Worm (Caenorhabditis elegans) whole organism, L3 larva: ENCODE data around the gene basl-1.

Experiments
- R02D3.7 ChIP-seq: fragments of 150-350 bp; optimal IDR thresholded peaks from 2 replicates; lab custom pipeline; 2014; ENCODE audit warnings: missing biosample characterization, missing genetic modification characterization
- ZK546.5 ChIP-seq: sonication (generic microtip); optimal IDR thresholded peaks from 2 replicates; lab custom pipeline; 2017; ENCODE audit warnings: missing biosample characterization, missing genetic modification characterization
- aly-2 ChIP-seq: fragments of 150-350 bp; optimal IDR thresholded peaks from 2 replicates; lab custom pipeline; 2014; ENCODE audit warnings: missing biosample characterization, missing genetic modification characterization
- ama-1 ChIP-seq: fragments of 150-350 bp; optimal IDR thresholded peaks from 2 replicates; lab custom pipeline; 2018
- ceh-16 ChIP-seq: sonication (generic microtip); optimal IDR thresholded peaks from 2 replicates; lab custom pipeline; 2017; ENCODE audit warnings: missing biosample characterization, missing genetic modification characterization
- ceh-28 ChIP-seq: fragments of 150-350 bp; optimal IDR thresholded peaks from 2 replicates; lab custom pipeline; 2014; ENCODE audit warnings: missing biosample characterization, missing genetic modification reagents, missing genetic modification characterization
- ceh-82 ChIP-seq: fragments of 150-350 bp; optimal IDR thresholded peaks from 2 replicates; lab custom pipeline; 2014; ENCODE audit warnings: missing biosample characterization, missing genetic modification characterization
- ceh-9 ChIP-seq: sonication (generic microtip); optimal IDR thresholded peaks from 2 replicates; lab custom pipeline; 2018; ENCODE audit warnings: missing biosample characterization, missing genetic modification characterization
- daf-12 ChIP-seq: fragments of 150-350 bp; optimal IDR thresholded peaks from 2 replicates; lab custom pipeline; 2014; ENCODE audit warnings: missing biosample characterization, missing genetic modification reagents, missing genetic modification characterization
- egl-27 ChIP-seq: sonication (generic microtip); optimal IDR thresholded peaks from 4 replicates; lab custom pipeline; 2017; ENCODE audit warnings: missing biosample characterization, missing genetic modification reagents, missing genetic modification characterization
- egl-5 ChIP-seq: fragments of 150-350 bp; optimal IDR thresholded peaks from 2 replicates; lab custom pipeline; 2017; ENCODE audit warnings: missing biosample characterization, missing genetic modification reagents, missing genetic modification characterization, inconsistent platforms
- elt-1 ChIP-seq: fragments of 150-350 bp; optimal IDR thresholded peaks from 2 replicates; lab custom pipeline; 2014; ENCODE audit warnings: missing biosample characterization, missing genetic modification characterization
- elt-2 ChIP-seq: sonication (generic microtip); optimal IDR thresholded peaks from 2 replicates; lab custom pipeline; 2016; ENCODE audit warnings: missing genetic modification reagents, mild to moderate bottlenecking, missing genetic modification characterization, missing compliant biosample characterization
- elt-3 ChIP-seq, 3 experiments: fragments of 150-350 bp in 1 of 3; sonication (generic microtip) in 2 of 3; optimal IDR thresholded peaks; 2 replicates in 2 of 3; 4 replicates in 1 of 3; lab custom pipeline; 2014 to 2017; ENCODE audit warnings: missing biosample characterization in 3 of 3, missing genetic modification characterization in 3 of 3
- eor-1 ChIP-seq, 2 experiments: fragments of 150-350 bp; optimal IDR thresholded peaks; 2 replicates each; lab custom pipeline; 2014 to 2018; ENCODE audit warnings: missing biosample characterization in 2 of 2, missing genetic modification characterization in 2 of 2
- fkh-10 ChIP-seq: sonication (generic microtip); optimal IDR thresholded peaks from 2 replicates; lab custom pipeline; 2017; ENCODE audit warnings: missing biosample characterization, missing genetic modification reagents, missing genetic modification characterization
- fkh-2 ChIP-seq: fragments of 150-350 bp; optimal IDR thresholded peaks from 2 replicates; lab custom pipeline; 2014; ENCODE audit warnings: missing biosample characterization, missing genetic modification reagents, missing genetic modification characterization
- fos-1 ChIP-seq: fragments of 150-350 bp; optimal IDR thresholded peaks from 2 replicates; lab custom pipeline; 2014; ENCODE audit warnings: missing biosample characterization, missing genetic modification characterization
- hmg-11 ChIP-seq: sonication (generic microtip); optimal IDR thresholded peaks from 2 replicates; lab custom pipeline; 2016; ENCODE audit warnings: missing genetic modification characterization, missing compliant biosample characterization
- jun-1 ChIP-seq: fragments of 150-350 bp; optimal IDR thresholded peaks from 2 replicates; lab custom pipeline; 2014; ENCODE audit warnings: missing biosample characterization, missing genetic modification reagents, missing genetic modification characterization
- lin-15B ChIP-seq: fragments of 150-350 bp; optimal IDR thresholded peaks from 2 replicates; lab custom pipeline; 2014; ENCODE audit warnings: missing biosample characterization, missing genetic modification characterization
- lin-39 ChIP-seq: fragments of 150-350 bp; optimal IDR thresholded peaks from 2 replicates; lab custom pipeline; 2018; ENCODE audit warnings: missing biosample characterization, missing genetic modification reagents, missing genetic modification characterization
- lsy-12 ChIP-seq: sonication (generic microtip); optimal IDR thresholded peaks from 2 replicates; lab custom pipeline; 2016; ENCODE audit warnings: mild to moderate bottlenecking, missing genetic modification characterization, missing compliant biosample characterization
- mdl-1 ChIP-seq: fragments of 150-350 bp; optimal IDR thresholded peaks from 2 replicates; lab custom pipeline; 2014; ENCODE audit warnings: missing biosample characterization, missing genetic modification characterization
- mml-1 ChIP-seq: fragments of 150-350 bp; sonication (generic microtip); optimal IDR thresholded peaks from 3 replicates; lab custom pipeline; 2014; ENCODE audit warnings: missing biosample characterization, missing genetic modification characterization
- nfya-1 ChIP-seq: sonication (generic microtip); optimal IDR thresholded peaks from 2 replicates; lab custom pipeline; 2017; ENCODE audit warnings: missing genetic modification characterization, mild to moderate bottlenecking, missing compliant biosample characterization, antibody characterized with exemption, moderate library complexity; ENCODE audit not compliant: insufficient read depth
- nhr-11 ChIP-seq: fragments of 150-350 bp; optimal IDR thresholded peaks from 2 replicates; lab custom pipeline; 2014; ENCODE audit warnings: missing biosample characterization, missing genetic modification characterization
- nhr-12 ChIP-seq: fragments of 150-350 bp; optimal IDR thresholded peaks from 2 replicates; lab custom pipeline; 2014; ENCODE audit warnings: missing biosample characterization, missing genetic modification characterization
- nhr-23 ChIP-seq: fragments of 150-350 bp; optimal IDR thresholded peaks from 2 replicates; lab custom pipeline; 2014; ENCODE audit warnings: missing biosample characterization, missing genetic modification reagents, missing genetic modification characterization
- nhr-237 ChIP-seq: fragments of 150-350 bp; optimal IDR thresholded peaks from 2 replicates; lab custom pipeline; 2014; ENCODE audit warnings: missing biosample characterization, missing genetic modification characterization
- nhr-25 ChIP-seq: sonication (generic microtip); optimal IDR thresholded peaks from 2 replicates; lab custom pipeline; 2017; ENCODE audit warnings: missing biosample characterization, missing genetic modification characterization
- nhr-28 ChIP-seq: fragments of 150-350 bp; optimal IDR thresholded peaks from 2 replicates; lab custom pipeline; 2014; ENCODE audit warnings: missing biosample characterization, missing genetic modification characterization
- nhr-43 ChIP-seq: sonication (generic microtip); optimal IDR thresholded peaks from 2 replicates; lab custom pipeline; 2016; ENCODE audit warnings: mild to moderate bottlenecking, missing genetic modification characterization, missing compliant biosample characterization; ENCODE audit not compliant: poor library complexity, severe bottlenecking
- nhr-67 ChIP-seq: fragments of 150-350 bp; optimal IDR thresholded peaks from 2 replicates; lab custom pipeline; 2014; ENCODE audit warnings: missing biosample characterization, missing genetic modification characterization
- nhr-76 ChIP-seq: fragments of 150-350 bp; sonication (generic microtip); optimal IDR thresholded peaks from 5 replicates; lab custom pipeline; 2014; ENCODE audit warnings: missing biosample characterization, missing genetic modification characterization
- nhr-77 ChIP-seq: fragments of 150-350 bp; optimal IDR thresholded peaks from 2 replicates; lab custom pipeline; 2014; ENCODE audit warnings: missing biosample characterization, missing genetic modification characterization
- pha-4 ChIP-seq: fragments of 150-350 bp; optimal IDR thresholded peaks from 2 replicates; lab custom pipeline; 2014; ENCODE audit warnings: missing biosample characterization, missing genetic modification reagents, missing genetic modification characterization
- pqm-1 ChIP-seq: fragments of 150-350 bp; optimal IDR thresholded peaks from 2 replicates; lab custom pipeline; 2017; ENCODE audit warnings: missing biosample characterization, missing genetic modification characterization, inconsistent platforms
- sea-2 ChIP-seq: fragments of 150-350 bp; sonication (generic microtip); optimal IDR thresholded peaks from 4 replicates; lab custom pipeline; 2014; ENCODE audit warnings: missing biosample characterization, missing genetic modification reagents, missing genetic modification characterization
- skn-1 ChIP-seq: fragments of 150-350 bp; optimal IDR thresholded peaks from 2 replicates; lab custom pipeline; 2014; ENCODE audit warnings: missing biosample characterization, missing genetic modification characterization
- snpc-4 ChIP-seq: fragments of 150-350 bp; optimal IDR thresholded peaks from 2 replicates; lab custom pipeline; 2014; ENCODE audit warnings: missing biosample characterization, missing genetic modification characterization
- tbx-2 ChIP-seq: sonication (generic microtip); optimal IDR thresholded peaks from 2 replicates; lab custom pipeline; 2016; ENCODE audit warnings: mild to moderate bottlenecking, missing genetic modification characterization, missing compliant biosample characterization
- unc-39 ChIP-seq: sonication (generic microtip); optimal IDR thresholded peaks from 4 replicates; lab custom pipeline; 2017; ENCODE audit warnings: missing biosample characterization, missing genetic modification characterization
- unc-62 ChIP-seq: fragments of 150-350 bp; sonication (generic microtip); optimal IDR thresholded peaks from 4 replicates; lab custom pipeline; 2014; ENCODE audit warnings: missing biosample characterization, missing genetic modification reagents, missing genetic modification characterization
- zag-1 ChIP-seq: fragments of 150-350 bp; optimal IDR thresholded peaks from 2 replicates; lab custom pipeline; 2014; ENCODE audit warnings: missing biosample characterization, missing genetic modification characterization
- ztf-11 ChIP-seq: fragments of 150-350 bp; optimal IDR thresholded peaks from 2 replicates; lab custom pipeline; 2014; ENCODE audit warnings: missing biosample characterization, missing genetic modification characterization
- ztf-4 ChIP-seq: fragments of 150-350 bp; optimal IDR thresholded peaks from 2 replicates; lab custom pipeline; 2014; ENCODE audit warnings: missing biosample characterization, missing genetic modification characterization

basl-1 gene

ce11 chrIII:5595445-5595844 is 19.3 kb upstream of the basl-1 start, which contains the start of gene ced-6:
Gene ced-6, plus strand, starts transcription at chrIII:5595771.
- TF ChIP-seq pha-4 (tag; lab: Kevin White, UChicago): peak; percentile 41
- no peak for TF ChIP-seq R02D3.7 (tag; lab: Kevin White, UChicago)
- no peak for TF ChIP-seq nhr-11 (tag; lab: Kevin White, UChicago)
- no peak for TF ChIP-seq ztf-11
- TF ChIP-seq ZK546.5 (tag; lab: Kevin White, UChicago): no peak
- no peak for TF ChIP-seq ceh-16 (tag; lab: Kevin White, UChicago)

ce11 chrIII:5599958-5600357 is 14.8 kb upstream of the basl-1 start, which contains the start of gene wdr-37:
Gene wdr-37, minus strand, starts transcription at chrIII:5600058.
- no peak for TF ChIP-seq fkh-2
- no peak for TF ChIP-seq eor-1 (tag; optimal IDR thresholded peaks at IDR 0.05; lab: Kevin White, UChicago)
- no peak for TF ChIP-seq pqm-1
- no peak for TF ChIP-seq fos-1 (tag; lab: Kevin White, UChicago)
- TF ChIP-seq lin-39: no peak
- TF ChIP-seq nhr-25 (tag; lab: Kevin White, UChicago): no peak
- no peak for TF ChIP-seq nhr-23 (tag; lab: Kevin White, UChicago)
- no peak for TF ChIP-seq aly-2 (tag; lab: Kevin White, UChicago)
- TF ChIP-seq lin-15B (tag; lab: Kevin White, UChicago): no peak
- no peak for TF ChIP-seq daf-12 (tag; lab: Kevin White, UChicago)
- TF ChIP-seq zag-1 (tag; lab: Kevin White, UChicago): no peak
- TF ChIP-seq R02D3.7 (tag; lab: Kevin White, UChicago): no peak
- no peak for TF ChIP-seq ceh-9

DNA sequence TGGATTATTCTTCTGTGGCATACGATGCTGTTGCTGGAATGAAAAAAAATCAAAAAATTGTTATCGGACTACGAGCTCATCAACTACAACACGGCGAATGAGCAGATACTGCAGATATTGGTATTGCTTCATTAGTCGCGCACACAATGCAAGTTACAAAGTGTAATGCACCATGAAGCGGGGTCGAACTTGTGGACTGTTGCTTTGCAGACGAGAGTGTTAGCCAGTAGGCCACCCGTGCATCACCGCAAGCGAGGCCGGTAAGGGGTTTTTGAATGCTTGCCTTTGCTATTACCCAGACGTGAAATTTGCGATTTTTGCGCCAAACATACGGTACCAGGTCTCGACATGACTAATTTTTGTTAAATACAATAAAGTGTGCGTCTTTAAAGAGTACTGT is 12.7 kb upstream of the basl-1 start:
- peak; percentile 16 for TF ChIP-seq jun-1
- peak; percentile 62 for TF ChIP-seq nhr-23 (tag; lab: Kevin White, UChicago)
- no peak for TF ChIP-seq unc-62 (GFP tag; lab: Kevin White, UChicago)
- no peak for TF ChIP-seq ztf-11
- peak; percentile 50 for TF ChIP-seq nfya-1
- TF ChIP-seq daf-12 (tag; lab: Kevin White, UChicago): no peak
- TF ChIP-seq elt-1 (tag; lab: Kevin White, UChicago): no peak
- no peak for TF ChIP-seq mml-1 (tag; lab: Kevin White, UChicago)
- TF ChIP-seq elt-3 (tag; optimal IDR thresholded peaks at IDR 0.05; lab: Kevin White, UChicago): peak in 1 of 3 experiments; percentile 10
- peak; percentile 57 for TF ChIP-seq hmg-11 (tag; lab: Kevin White, UChicago)
- TF ChIP-seq egl-5: peak; percentile 8
- TF ChIP-seq zag-1 (tag; lab: Kevin White, UChicago): no peak
- TF ChIP-seq fos-1 (tag; lab: Kevin White, UChicago): no peak
- no peak for TF ChIP-seq ceh-9
- TF ChIP-seq sea-2 (GFP tag; lab: Kevin White, UChicago): no peak
- TF ChIP-seq R02D3.7 (tag; lab: Kevin White, UChicago): peak; percentile 33
- TF ChIP-seq ztf-4 (tag; lab: Kevin White, UChicago): no peak
- no peak for TF ChIP-seq aly-2 (tag; lab: Kevin White, UChicago)
- TF ChIP-seq nhr-28 (tag; lab: Kevin White, UChicago): no peak
- no peak for TF ChIP-seq fkh-2
- no peak for TF ChIP-seq nhr-12
- no peak for TF ChIP-seq snpc-4 (tag; lab: Kevin White, UChicago)
- no peak for TF ChIP-seq nhr-67
- TF ChIP-seq ZK546.5 (tag; lab: Kevin White, UChicago): no peak
- peak; percentile 57 for TF ChIP-seq elt-2
- TF ChIP-seq lsy-12 (tag; lab: Kevin White, UChicago): peak; percentile 77
- TF ChIP-seq tbx-2: peak; percentile 56
- TF ChIP-seq ceh-16 (tag; lab: Kevin White, UChicago): no peak
- no peak for TF ChIP-seq nhr-11 (tag; lab: Kevin White, UChicago)
- peak; percentile 76 for TF ChIP-seq lin-39
- peak; percentile 49 for TF ChIP-seq egl-27 (tag; lab: Kevin White, UChicago)
- no peak for TF ChIP-seq mdl-1 (tag; lab: Kevin White, UChicago)
- peak; percentile 86 for TF ChIP-seq nhr-43 (tag; lab: Kevin White, UChicago)
- peak; percentile 57 for TF ChIP-seq lin-15B (tag; lab: Kevin White, UChicago)
- peak; percentile 51 for TF ChIP-seq skn-1 (tag; lab: Kevin White, UChicago)
- TF ChIP-seq nhr-76 (tag; lab: Kevin White, UChicago): no peak
- TF ChIP-seq ceh-82: no peak
- TF ChIP-seq nhr-77 (tag; lab: Kevin White, UChicago): no peak
- TF ChIP-seq nhr-25 (tag; lab: Kevin White, UChicago): peak; percentile 66
- TF ChIP-seq fkh-10 (GFP tag; lab: Kevin White, UChicago): no peak
- TF ChIP-seq ceh-28 (tag; lab: Kevin White, UChicago): no peak
- peak; percentile 78 for TF ChIP-seq pha-4 (tag; lab: Kevin White, UChicago)
- TF ChIP-seq unc-39 (tag; lab: Kevin White, UChicago): no peak
- peak; percentile 76 for TF ChIP-seq ama-1 (lab: Kevin White, UChicago)
- TF ChIP-seq nhr-237 (tag; lab: Kevin White, UChicago): no peak
- peak; percentile 0 for TF ChIP-seq pqm-1
